Fruit fly (Drosophila melanogaster): ENCODE measurements around the gene CG16903.

Gene CG16903

dm6 chrX:2094072-2094761 lies 14.0 kb upstream of the CG16903 start, which contains the start of gene csw:
Gene csw, plus strand, starts transcription at chrX:2094234.
- TF ChIP-seq CG17801 (GFP tag; optimal IDR thresholded peaks at IDR 0.05; ENCODE audit: partially characterized antibody), result peak; percentile 93

dm6 chrX:2089812-2090211 lies 9.6 kb upstream of the CG16903 start:
- no peak for TF ChIP-seq CG17801 (GFP tag; optimal IDR thresholded peaks at IDR 0.05; ENCODE audit: partially characterized antibody)

- TF ChIP-seq CG17801 (GFP tag; optimal IDR thresholded peaks at IDR 0.05; ENCODE audit: partially characterized antibody), result no peak
These were observed 8.6 kb upstream of the CG16903 start for dm6 chrX:2088798-2089197.

dm6 chrX:2087501-2087900 lies 7.3 kb upstream of the CG16903 start:
- no peak for TF ChIP-seq CG17801 (GFP tag; optimal IDR thresholded peaks at IDR 0.05; ENCODE audit: partially characterized antibody)

- TF ChIP-seq CG17801 (GFP tag; optimal IDR thresholded peaks at IDR 0.05; ENCODE audit: partially characterized antibody), result peak; percentile 48
These were observed 3.5 kb upstream of the CG16903 start for dm6 chrX:2083678-2084162.

- TF ChIP-seq CG17801 (GFP tag; optimal IDR thresholded peaks at IDR 0.05; ENCODE audit: partially characterized antibody), result peak; percentile 81
These were observed 2.9 kb upstream of the CG16903 start for dm6 chrX:2083109-2083508.

- TF ChIP-seq CG17801 (GFP tag; optimal IDR thresholded peaks at IDR 0.05; ENCODE audit: partially characterized antibody), result no peak
These were observed 1.7 kb upstream of the CG16903 start for dm6 chrX:2081848-2082365.

- TF ChIP-seq CG17801 (GFP tag; optimal IDR thresholded peaks at IDR 0.05; ENCODE audit: partially characterized antibody), result no peak
These were observed 3.5 kb downstream of the CG16903 start, which contains the start of gene CG4025 for dm6 chrX:2076412-2077357. Gene CG4025, plus strand, starts transcription at chrX:2076966.

- TF ChIP-seq CG17801 (GFP tag; optimal IDR thresholded peaks at IDR 0.05; ENCODE audit: partially characterized antibody), result peak; percentile 77
These were observed 4.3 kb downstream of the CG16903 start, which contains the start of gene CG4045 for dm6 chrX:2075846-2076377. Gene CG4045, minus strand, starts transcription at chrX:2075900.

dm6 chrX:2073325-2073724 lies 6.9 kb downstream of the CG16903 start, which contains the start of gene CG4199:
Gene CG4199, minus strand, starts transcription at chrX:2073483.
- peak; percentile 55 for TF ChIP-seq CG17801 (GFP tag; optimal IDR thresholded peaks at IDR 0.05; ENCODE audit: partially characterized antibody)

dm6 chrX:2071878-2072817 lies 8.1 kb downstream of the CG16903 start, which contains the start of gene Rtca:
Gene Rtca, plus strand, starts transcription at chrX:2072413.
- TF ChIP-seq CG17801 (GFP tag; optimal IDR thresholded peaks at IDR 0.05; ENCODE audit: partially characterized antibody), result no peak

dm6 chrX:2070708-2071063 lies 9.5 kb downstream of the CG16903 start:
- TF ChIP-seq CG17801 (GFP tag; optimal IDR thresholded peaks at IDR 0.05; ENCODE audit: partially characterized antibody), result peak; percentile 72

dm6 chrX:2069787-2070707 lies 10.2 kb downstream of the CG16903 start:
- TF ChIP-seq CG17801 (GFP tag; optimal IDR thresholded peaks at IDR 0.05; ENCODE audit: partially characterized antibody), result peak; percentile 22
